Worm (Caenorhabditis elegans): ENCODE results near the gene mrp-8.

The mrp-8 gene

DNA sequence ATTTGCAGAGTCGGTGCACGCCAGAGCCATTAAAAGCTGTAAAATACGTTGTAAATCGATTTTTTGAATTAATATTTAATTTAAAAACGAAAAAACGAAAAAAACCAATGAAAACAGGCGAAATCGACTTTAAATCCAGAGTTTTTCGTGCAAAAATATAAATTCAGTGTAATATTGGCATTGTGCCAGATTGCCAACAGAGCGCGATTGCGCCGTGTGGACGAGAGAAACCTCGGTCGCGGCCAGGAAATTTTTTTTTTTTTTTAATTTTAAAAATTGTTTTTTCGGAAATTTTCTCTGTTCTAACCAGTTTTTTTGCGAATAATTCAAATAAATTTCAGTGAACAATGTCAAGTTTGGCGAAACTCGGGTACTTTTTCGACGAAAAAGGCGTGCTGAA is 48.3 kb upstream of the mrp-8 start, which contains the start of the genes pph-4.1 and Y75B8A.31 (continued):
- TF ChIP-seq F33H1.4 (GFP tag; IDR thresholded peaks at IDR 0.05): peak; percentile 70
- TF ChIP-seq nfya-2 (GFP tag; IDR thresholded peaks at IDR 0.05): no peak
- no peak for TF ChIP-seq snpc-4 (GFP tag; optimal IDR thresholded peaks at IDR 0.05)
- peak in 2 of 4 experiments; percentile 64 to 70 for TF ChIP-seq snpc-4 (tag; optimal IDR thresholded peaks at IDR 0.05)
- no peak for TF ChIP-seq zim-3 (tag; optimal IDR thresholded peaks at IDR 0.05)
- TF ChIP-seq ztf-3 (GFP tag; optimal IDR thresholded peaks at IDR 0.05): no peak
- TF ChIP-seq nhr-27 (tag; optimal IDR thresholded peaks at IDR 0.05): no peak
- TF ChIP-seq let-607 (tag; optimal IDR thresholded peaks at IDR 0.05): peak in 1 of 2 experiments; percentile 65
- TF ChIP-seq F22D6.2 (tag; optimal IDR thresholded peaks at IDR 0.05): peak; percentile 58
- no peak for TF ChIP-seq hsf-1 (GFP tag; IDR thresholded peaks at IDR 0.05)
- no peak for TF ChIP-seq Y56A3A.18 (GFP tag; IDR thresholded peaks at IDR 0.05)

DNA sequence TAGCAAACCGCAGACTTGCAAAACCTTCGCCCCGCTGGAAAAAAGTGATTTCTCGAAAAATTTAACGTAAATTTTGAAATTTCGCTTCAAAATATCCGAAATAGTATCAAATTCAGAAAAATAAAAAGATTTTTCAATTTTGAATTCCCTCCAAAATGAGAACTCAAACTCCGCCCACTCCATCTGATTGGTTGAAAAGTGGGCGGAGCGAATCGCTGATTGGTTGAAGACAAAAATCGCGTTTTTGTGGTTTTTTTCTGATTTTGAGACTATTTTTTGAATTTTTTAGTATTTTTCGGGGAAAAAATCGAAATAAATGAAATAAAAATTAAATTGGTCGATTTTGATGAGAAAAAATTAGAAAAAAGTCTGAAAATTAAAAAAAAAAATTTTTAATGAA is 46.0 kb upstream of the mrp-8 start:
- TF ChIP-seq dpff-1 (tag; optimal IDR thresholded peaks at IDR 0.05) (no peak), madf-6 (GFP tag; IDR thresholded peaks at IDR 0.05) (no peak), nhr-179 (tag; optimal IDR thresholded peaks at IDR 0.05) (no peak), lsy-27 (tag; optimal IDR thresholded peaks at IDR 0.05; ENCODE audit: borderline replicate concordance, insufficient read depth) (no peak), rec-8 (tag; optimal IDR thresholded peaks at IDR 0.05) (no peak), mes-4 (tag; optimal IDR thresholded peaks at IDR 0.05) (no peak), Y53F4B.3 (GFP tag; IDR thresholded peaks at IDR 0.05) (no peak), ceh-27 (GFP tag; optimal IDR thresholded peaks at IDR 0.05) (no peak), hrde-1 (tag; optimal IDR thresholded peaks at IDR 0.05; ENCODE audit: borderline replicate concordance) (no peak), sdz-38 (tag; optimal IDR thresholded peaks at IDR 0.05) (no peak), tlf-1 (GFP tag; optimal IDR thresholded peaks at IDR 0.05) (no peak), zim-3 (tag; optimal IDR thresholded peaks at IDR 0.05) (no peak), F57C9.4 (tag; optimal IDR thresholded peaks at IDR 0.05) (no peak), lin-35 (GFP tag; optimal IDR thresholded peaks at IDR 0.05) (no peak), gei-17 (GFP tag; optimal IDR thresholded peaks at IDR 0.05) (no peak), ceh-100 (GFP tag; IDR thresholded peaks at IDR 0.05) (no peak)

DNA sequence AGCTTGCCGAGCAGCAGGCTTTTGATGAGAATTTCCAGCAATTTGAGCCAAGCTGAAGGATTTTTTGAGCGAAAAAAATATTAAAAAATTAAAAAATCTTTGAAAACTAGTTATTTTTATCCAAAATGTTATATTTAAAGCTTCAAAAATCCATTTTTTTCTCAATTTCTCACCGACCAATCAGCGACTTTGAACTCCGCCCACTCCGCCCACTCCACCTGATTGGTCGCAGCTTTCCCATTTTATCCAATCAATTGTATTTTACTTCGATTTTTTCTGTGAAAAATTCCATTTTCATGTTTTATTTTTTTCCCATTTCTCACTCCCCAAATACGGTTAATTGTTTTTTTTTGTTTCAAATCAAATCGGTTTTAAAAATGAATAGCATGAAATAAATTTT is 42.0 kb upstream of the mrp-8 start:
- TF ChIP-seq him-1 (tag; optimal IDR thresholded peaks at IDR 0.05) (peak; percentile 52), sdz-38 (tag; optimal IDR thresholded peaks at IDR 0.05) (no peak), bed-1 (GFP tag; IDR thresholded peaks at IDR 0.05) (no peak), nfyb-1 (GFP tag; IDR thresholded peaks at IDR 0.05) (peak; percentile 89)

DNA sequence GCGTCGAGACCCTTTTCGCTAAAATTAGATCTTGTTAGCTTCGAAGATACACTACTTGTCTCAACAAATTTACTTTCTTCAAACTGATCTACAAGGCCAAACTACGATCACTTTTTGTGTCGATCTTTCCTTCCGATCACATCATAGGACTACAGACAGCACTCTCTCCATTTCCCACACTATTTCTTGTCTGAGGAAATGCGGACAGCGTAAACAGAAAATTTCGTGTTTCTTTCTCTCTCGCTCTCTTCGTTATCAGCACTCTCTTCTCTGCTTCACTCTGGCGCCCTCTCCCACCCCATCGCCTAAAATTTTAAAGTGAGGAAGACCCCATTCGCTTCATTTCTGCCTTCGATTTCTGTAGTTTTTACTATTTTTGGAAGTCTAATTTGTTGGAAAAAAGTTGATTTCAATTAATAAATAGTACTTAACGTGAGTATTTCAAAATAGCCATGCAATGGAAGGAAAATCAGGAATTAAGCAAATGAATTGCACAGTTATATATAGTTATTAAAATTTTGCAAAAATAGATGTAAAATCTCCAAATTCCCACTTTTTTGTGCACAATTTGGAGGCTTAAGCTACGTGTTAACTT is 32.5 kb upstream of the mrp-8 start:
- no peak for TF ChIP-seq ceh-58 (GFP tag; IDR thresholded peaks at IDR 0.05)
- peak; percentile 21 for TF ChIP-seq ztf-26 (tag; optimal IDR thresholded peaks at IDR 0.05)
- peak; percentile 6 for TF ChIP-seq nhr-90 (tag; optimal IDR thresholded peaks at IDR 0.05)
- no peak for TF ChIP-seq athp-1 (tag; optimal IDR thresholded peaks at IDR 0.05)
- TF ChIP-seq dox-1 (GFP tag; IDR thresholded peaks at IDR 0.05): peak; percentile 65; the same call in 1 of the 2 replicates
- TF ChIP-seq zfh-2 (GFP tag; conservative IDR thresholded peaks at IDR 0.05): 0 out of 2 replicates have a peak, but pooled peaks have one; percentile 33
- TF ChIP-seq atf-7 (tag; optimal IDR thresholded peaks at IDR 0.05): peak; percentile 31
- peak; percentile 80 for TF ChIP-seq nhr-80 (tag; optimal IDR thresholded peaks at IDR 0.05)
- no peak for TF ChIP-seq cebp-1 (GFP tag; IDR thresholded peaks at IDR 0.05)
- peak; percentile 64 for TF ChIP-seq cebp-1 (tag; optimal IDR thresholded peaks at IDR 0.05)
- TF ChIP-seq sdz-38 (tag; optimal IDR thresholded peaks at IDR 0.05): no peak
- TF ChIP-seq lin-40 (tag; optimal IDR thresholded peaks at IDR 0.05): peak; percentile 59
- TF ChIP-seq lin-35 (GFP tag; optimal IDR thresholded peaks at IDR 0.05): peak in 1 of 3 experiments; percentile 19
- peak; percentile 50; the same call in 1 of the 2 replicates for TF ChIP-seq B0336.3 (GFP tag; IDR thresholded peaks at IDR 0.05)
- no peak for TF ChIP-seq attf-6 (GFP tag; IDR thresholded peaks at IDR 0.05)
- TF ChIP-seq ZK185.1 (tag; optimal IDR thresholded peaks at IDR 0.05; ENCODE audit: poor library complexity, severe bottlenecking): peak; percentile 22
- peak; percentile 48; the same call in 1 of the 2 replicates for TF ChIP-seq mcd-1 (GFP tag; IDR thresholded peaks at IDR 0.05)
- no peak for TF ChIP-seq ceh-100 (GFP tag; IDR thresholded peaks at IDR 0.05)
- TF ChIP-seq nhr-27 (tag; optimal IDR thresholded peaks at IDR 0.05): no peak

Data from whole organism, young adult.